Fruit fly (Drosophila melanogaster) whole organism, embryonic: ENCODE data around the gene Nsun5.

ENCODE experiments used
- Bgb ChIP-seq: fragments of 200-800 bp; sonication (Bioruptor generic); IDR thresholded peaks from 2 replicates; pipeline ENCODE4 v1.3.6; 2022; ENCODE audit warnings: missing biosample characterization, missing genetic modification characterization; ENCODE audit not compliant: partially characterized antibody
- CG10267 ChIP-seq: fragments of 200-800 bp; sonication (Bioruptor generic); optimal IDR thresholded peaks from 2 replicates; lab custom pipeline; 2018; ENCODE audit warnings: missing biosample characterization, mild to moderate bottlenecking, missing genetic modification characterization, moderate library complexity
- CG12155 ChIP-seq: fragments of 200-800 bp; sonication (Bioruptor generic); optimal IDR thresholded peaks from 3 replicates; lab custom pipeline; 2016; ENCODE audit warnings: missing biosample characterization, missing genetic modification characterization
- CG12236 ChIP-seq: fragments of 200-800 bp; sonication (Bioruptor generic); optimal IDR thresholded peaks from 2 replicates; lab custom pipeline; 2016; ENCODE audit warnings: missing biosample characterization, missing genetic modification characterization
- CG13775 ChIP-seq: fragments of 200-800 bp; sonication (Bioruptor generic); optimal IDR thresholded peaks from 3 replicates; lab custom pipeline; 2017; ENCODE audit warnings: missing biosample characterization, mild to moderate bottlenecking, missing genetic modification characterization
- CG15601 ChIP-seq: fragments of 200-800 bp; sonication (Bioruptor generic); optimal IDR thresholded peaks from 3 replicates; lab custom pipeline; 2019; ENCODE audit warnings: missing biosample characterization, mild to moderate bottlenecking, missing genetic modification characterization, moderate library complexity
- CG2129 ChIP-seq: fragments of 200-800 bp; sonication (Bioruptor generic); IDR thresholded peaks from 2 replicates; pipeline ENCODE4 v1.3.6; 2022; ENCODE audit warnings: missing biosample characterization, missing genetic modification characterization; ENCODE audit not compliant: partially characterized antibody
- CG31224 ChIP-seq: fragments of 200-800 bp; sonication (Bioruptor generic); IDR thresholded peaks from 2 replicates; pipeline ENCODE4 v1.3.6; 2022; ENCODE audit warnings: missing biosample characterization, missing genetic modification characterization
- CG3838 ChIP-seq: fragments of 200-800 bp; sonication (Bioruptor generic); optimal IDR thresholded peaks from 3 replicates; lab custom pipeline; 2016; ENCODE audit warnings: missing biosample characterization, missing genetic modification characterization
- CG6689 ChIP-seq: fragments of 200-800 bp; sonication (Bioruptor generic); IDR thresholded peaks from 2 replicates; pipeline ENCODE4 v1.3.6; 2022; ENCODE audit warnings: missing biosample characterization, missing genetic modification characterization
- CG7556 ChIP-seq: fragments of 200-800 bp; sonication (Bioruptor generic); optimal IDR thresholded peaks from 2 replicates; lab custom pipeline; 2017; ENCODE audit warnings: missing biosample characterization, mild to moderate bottlenecking, missing genetic modification characterization
- CG7745 ChIP-seq: fragments of 200-800 bp; sonication (Bioruptor generic); optimal IDR thresholded peaks from 2 replicates; lab custom pipeline; 2018; ENCODE audit warnings: missing biosample characterization, mild to moderate bottlenecking, missing genetic modification characterization, moderate library complexity
- CG7839 ChIP-seq: fragments of 200-800 bp; sonication (Bioruptor generic); optimal IDR thresholded peaks from 3 replicates; lab custom pipeline; 2018; ENCODE audit warnings: missing biosample characterization, mild to moderate bottlenecking, missing genetic modification characterization, moderate library complexity
- Dek ChIP-seq: fragments of 200-800 bp; sonication (Bioruptor generic); optimal IDR thresholded peaks from 3 replicates; lab custom pipeline; 2019; ENCODE audit warnings: missing biosample characterization, mild to moderate bottlenecking, missing genetic modification characterization, moderate library complexity
- Doc2 ChIP-seq: fragments of 200-800 bp; sonication (Bioruptor generic); IDR thresholded peaks from 2 replicates; pipeline ENCODE4 v1.3.6; 2022; ENCODE audit warnings: missing biosample characterization, missing genetic modification characterization
- Eip74EF ChIP-seq, 2 experiments: fragments of 200-800 bp in 1 of 2; fragments of >200 bp in 1 of 2; sonication (Bioruptor generic) in 1 of 2; optimal IDR thresholded peaks; 2 replicates each; lab custom pipeline; 2017 to 2019; ENCODE audit warnings: missing biosample characterization in 2 of 2, missing genetic modification characterization in 2 of 2, mild to moderate bottlenecking in 1 of 2, moderate library complexity in 1 of 2
- Fer1 ChIP-seq: fragments of 200-800 bp; sonication (Bioruptor generic); optimal IDR thresholded peaks from 2 replicates; lab custom pipeline; 2017; ENCODE audit warnings: missing biosample characterization, mild to moderate bottlenecking, missing genetic modification characterization
- Fer2 ChIP-seq: fragments of 200-800 bp; sonication (Bioruptor generic); optimal IDR thresholded peaks from 2 replicates; lab custom pipeline; 2018; ENCODE audit warnings: missing biosample characterization, mild to moderate bottlenecking, missing genetic modification characterization, moderate library complexity
- Hey ChIP-seq: fragments of 200-800 bp; sonication (Bioruptor generic); optimal IDR thresholded peaks from 3 replicates; lab custom pipeline; 2018; ENCODE audit warnings: missing biosample characterization, mild to moderate bottlenecking, missing genetic modification characterization
- HmgZ ChIP-seq: fragments of 200-800 bp; sonication (Bioruptor generic); optimal IDR thresholded peaks from 2 replicates; lab custom pipeline; 2018; ENCODE audit warnings: missing biosample characterization, mild to moderate bottlenecking, missing genetic modification characterization
- Hr3 ChIP-seq: fragments of 200-800 bp; sonication (Bioruptor generic); optimal IDR thresholded peaks from 3 replicates; lab custom pipeline; 2016; ENCODE audit warnings: missing biosample characterization, missing genetic modification characterization
- Lim3 ChIP-seq: fragments of 200-800 bp; sonication (Bioruptor generic); IDR thresholded peaks from 2 replicates; pipeline ENCODE4 v1.3.6; 2022; ENCODE audit warnings: missing biosample characterization, missing genetic modification characterization
- MESR4 ChIP-seq: fragments of 200-800 bp; sonication (Bioruptor generic); optimal IDR thresholded peaks from 2 replicates; lab custom pipeline; 2018; ENCODE audit warnings: missing biosample characterization, mild to moderate bottlenecking, missing genetic modification characterization, moderate library complexity
- Ptx1 ChIP-seq: fragments of 200-800 bp; sonication (Bioruptor generic); IDR thresholded peaks from 2 replicates; pipeline ENCODE4 v1.3.6; 2022; ENCODE audit warnings: missing biosample characterization, missing genetic modification characterization
- Xbp1 ChIP-seq: fragments of 200-800 bp; sonication (Bioruptor generic); optimal IDR thresholded peaks from 3 replicates; lab custom pipeline; 2016; ENCODE audit warnings: missing biosample characterization, mild to moderate bottlenecking, missing genetic modification characterization
- ara ChIP-seq: fragments of 200-800 bp; sonication (Bioruptor generic); IDR thresholded peaks from 2 replicates; pipeline ENCODE4 v1.3.6; 2022; ENCODE audit warnings: missing biosample characterization, missing genetic modification characterization
- bowl ChIP-seq: fragments of 200-800 bp; sonication (Bioruptor generic); IDR thresholded peaks from 2 replicates; pipeline ENCODE4 v1.3.6; 2022; ENCODE audit warnings: missing biosample characterization, missing genetic modification characterization
- cas ChIP-seq: fragments of 200-800 bp; sonication (Bioruptor generic); IDR thresholded peaks from 2 replicates; pipeline ENCODE4 v1.3.6; 2022; ENCODE audit warnings: missing biosample characterization, missing genetic modification characterization
- chif ChIP-seq, 2 experiments: fragments of 200-800 bp; sonication (Bioruptor generic); optimal IDR thresholded peaks; 3 replicates each; lab custom pipeline; 2016; ENCODE audit warnings: missing biosample characterization in 2 of 2, missing genetic modification characterization in 2 of 2
- chn ChIP-seq: fragments of 200-800 bp; sonication (Bioruptor generic); optimal IDR thresholded peaks from 2 replicates; lab custom pipeline; 2016; ENCODE audit warnings: missing biosample characterization, missing genetic modification characterization
- crp ChIP-seq, 2 experiments: fragments of 200-800 bp; sonication (Bioruptor generic); optimal IDR thresholded peaks; 2 replicates in 1 of 2; 3 replicates in 1 of 2; lab custom pipeline; 2017; ENCODE audit warnings: missing biosample characterization in 2 of 2, missing genetic modification characterization in 2 of 2, mild to moderate bottlenecking in 1 of 2, moderate library complexity in 1 of 2
- disco-r ChIP-seq: fragments of 200-800 bp; sonication (Bioruptor generic); optimal IDR thresholded peaks from 2 replicates; lab custom pipeline; 2016; ENCODE audit warnings: missing biosample characterization, missing genetic modification characterization
- dmrt11E ChIP-seq: fragments of 200-800 bp; sonication (Bioruptor generic); optimal IDR thresholded peaks from 3 replicates; lab custom pipeline; 2018; ENCODE audit warnings: missing biosample characterization, mild to moderate bottlenecking, missing genetic modification characterization, moderate library complexity
- gfzf ChIP-seq: fragments of 200-800 bp; sonication (Bioruptor generic); optimal IDR thresholded peaks from 2 replicates; lab custom pipeline; 2016; ENCODE audit warnings: missing biosample characterization, mild to moderate bottlenecking, missing genetic modification characterization, moderate library complexity
- gsb ChIP-seq: fragments of 200-800 bp; sonication (Bioruptor generic); IDR thresholded peaks from 2 replicates; pipeline ENCODE4 v1.3.6; 2022; ENCODE audit warnings: missing biosample characterization, missing genetic modification characterization
- gt ChIP-seq: fragments of 200-800 bp; sonication (Bioruptor generic); IDR thresholded peaks from 2 replicates; pipeline ENCODE4 v1.3.6; 2022; ENCODE audit warnings: missing biosample characterization, missing genetic modification characterization
- inv ChIP-seq: fragments of 200-800 bp; sonication (Bioruptor generic); IDR thresholded peaks from 2 replicates; pipeline ENCODE4 v1.3.6; 2022; ENCODE audit warnings: missing biosample characterization, missing genetic modification characterization; ENCODE audit not compliant: partially characterized antibody
- jing ChIP-seq: fragments of 200-800 bp; sonication (Bioruptor generic); optimal IDR thresholded peaks from 2 replicates; lab custom pipeline; 2018; ENCODE audit warnings: missing biosample characterization, mild to moderate bottlenecking, missing genetic modification characterization
- lilli ChIP-seq: fragments of 200-800 bp; sonication (Bioruptor generic); optimal IDR thresholded peaks from 3 replicates; lab custom pipeline; 2016; ENCODE audit warnings: missing biosample characterization, missing genetic modification characterization
- lmd ChIP-seq: fragments of 200-800 bp; sonication (Bioruptor generic); IDR thresholded peaks from 2 replicates; pipeline ENCODE4 v1.3.6; 2022; ENCODE audit warnings: missing biosample characterization, missing genetic modification characterization
- luna ChIP-seq: fragments of 200-800 bp; sonication (Bioruptor generic); optimal IDR thresholded peaks from 2 replicates; lab custom pipeline; 2016; ENCODE audit warnings: missing biosample characterization, missing genetic modification characterization
- mam ChIP-seq: fragments of 200-800 bp; sonication (Bioruptor generic); optimal IDR thresholded peaks from 3 replicates; lab custom pipeline; 2016; ENCODE audit warnings: missing biosample characterization, missing genetic modification characterization
- nau ChIP-seq: fragments of 200-800 bp; sonication (Bioruptor generic); optimal IDR thresholded peaks from 3 replicates; lab custom pipeline; 2017; ENCODE audit warnings: missing biosample characterization, mild to moderate bottlenecking, missing genetic modification characterization, missing genetic modification reagents
- nerfin-1 ChIP-seq: fragments of 200-800 bp; sonication (Bioruptor generic); optimal IDR thresholded peaks from 3 replicates; lab custom pipeline; 2019; ENCODE audit warnings: missing biosample characterization, mild to moderate bottlenecking, missing genetic modification characterization, moderate library complexity
- onecut ChIP-seq: fragments of 200-800 bp; sonication (Bioruptor generic); IDR thresholded peaks from 2 replicates; pipeline ENCODE4 v1.3.6; 2022; ENCODE audit warnings: missing biosample characterization, missing genetic modification characterization
- slou ChIP-seq: fragments of 200-800 bp; sonication (Bioruptor generic); optimal IDR thresholded peaks from 3 replicates; lab custom pipeline; 2016; ENCODE audit warnings: missing biosample characterization, missing genetic modification characterization
- sob ChIP-seq: fragments of 200-800 bp; sonication (Bioruptor generic); IDR thresholded peaks from 2 replicates; pipeline ENCODE4 v1.3.6; 2022; ENCODE audit warnings: missing biosample characterization, missing genetic modification characterization
- sr ChIP-seq: fragments of 200-800 bp; sonication (Bioruptor generic); IDR thresholded peaks from 3 replicates; pipeline ENCODE4 v1.3.6; 2022; ENCODE audit warnings: missing biosample characterization, missing genetic modification characterization
- tio ChIP-seq: fragments of 200-800 bp; sonication (Bioruptor generic); optimal IDR thresholded peaks from 2 replicates; lab custom pipeline; 2017; ENCODE audit warnings: missing biosample characterization, missing genetic modification characterization, inconsistent platforms
- toy ChIP-seq: fragments of 200-800 bp; sonication (Bioruptor generic); IDR thresholded peaks from 2 replicates; pipeline ENCODE4 v1.3.6; 2022; ENCODE audit warnings: missing biosample characterization, missing genetic modification characterization
- vnd ChIP-seq: fragments of 200-800 bp; sonication (Bioruptor generic); IDR thresholded peaks from 3 replicates; pipeline ENCODE4 v1.3.6; 2022; ENCODE audit warnings: missing biosample characterization, missing genetic modification characterization; ENCODE audit not compliant: partially characterized antibody

Nsun5 gene

DNA sequence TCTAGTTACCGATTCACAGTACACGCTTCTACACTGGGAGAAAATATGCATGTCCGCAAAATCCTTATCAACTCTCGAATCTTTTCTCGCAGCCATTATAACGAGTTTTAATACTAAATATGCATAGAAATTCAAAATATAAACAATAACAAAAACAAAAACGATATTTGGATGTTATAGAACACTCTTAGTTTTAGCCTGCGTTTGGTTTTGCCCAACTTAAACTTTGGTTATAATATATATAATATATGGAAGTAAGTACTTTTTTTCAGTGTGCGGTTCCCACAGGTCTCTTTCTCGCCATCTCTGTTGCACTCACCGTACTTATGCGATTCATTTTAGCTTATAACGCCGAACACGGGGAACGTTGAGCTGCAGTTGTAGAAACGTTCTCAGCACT lies 49.7 kb upstream of the Nsun5 start, which contains the start of gene cry (continued):
- no peak for TF ChIP-seq disco-r
- TF ChIP-seq CG3838 (GFP tag; lab: Kevin White, UChicago), result no peak
- TF ChIP-seq CG6689 (GFP tag; lab: Robert Waterston, UW), result peak; percentile 56; the same call in 1 of the 2 replicates
- TF ChIP-seq CG7556 (GFP tag; lab: Kevin White, UChicago), result no peak
- no peak for TF ChIP-seq HmgZ (tag; lab: Kevin White, UChicago)
- TF ChIP-seq CG10267, result peak; percentile 53
- TF ChIP-seq luna (GFP tag; lab: Kevin White, UChicago), result no peak
- peak; percentile 75 for TF ChIP-seq dmrt11E
- no peak for TF ChIP-seq Ptx1 (GFP tag; lab: Robert Waterston, UW)
- TF ChIP-seq lilli, result no peak
- TF ChIP-seq CG7839, result peak; percentile 80
- TF ChIP-seq inv (GFP tag; lab: Robert Waterston, UW), result no peak
- no peak for TF ChIP-seq Eip74EF (GFP tag; optimal IDR thresholded peaks at IDR 0.05; lab: Kevin White, UChicago)
- TF ChIP-seq gfzf (GFP tag; lab: Kevin White, UChicago), result no peak
- no peak for TF ChIP-seq onecut (GFP tag; lab: Robert Waterston, UW)
- TF ChIP-seq jing, result peak; percentile 25
- no peak for TF ChIP-seq cas (GFP tag; lab: Robert Waterston, UW)
- no peak for TF ChIP-seq Bgb (GFP tag; lab: Robert Waterston, UW)
- TF ChIP-seq CG31224 (GFP tag; lab: Robert Waterston, UW), result no peak
- no peak for TF ChIP-seq gt
- no peak for TF ChIP-seq nau (GFP tag; lab: Kevin White, UChicago)
- peak; percentile 62 for TF ChIP-seq Hr3 (GFP tag; lab: Kevin White, UChicago)
- TF ChIP-seq bowl (GFP tag; lab: Robert Waterston, UW), result no peak
- TF ChIP-seq Xbp1 (GFP tag; lab: Kevin White, UChicago), result peak; percentile 52
- no peak for TF ChIP-seq CG13775
- TF ChIP-seq chn (GFP tag; lab: Kevin White, UChicago), result peak; percentile 17
- TF ChIP-seq CG15601 (tag; lab: Kevin White, UChicago), result peak; percentile 55
- no peak for TF ChIP-seq slou (GFP tag; lab: Kevin White, UChicago)
- peak; percentile 63 for TF ChIP-seq tio
- TF ChIP-seq toy (GFP tag; lab: Robert Waterston, UW), result no peak
- TF ChIP-seq Fer1 (GFP tag; lab: Kevin White, UChicago), result no peak
- 0 out of 2 replicates have a peak, but pooled peaks have one; percentile 5 for TF ChIP-seq ara (GFP tag; lab: Robert Waterston, UW)
- no peak for TF ChIP-seq Lim3 (GFP tag; lab: Robert Waterston, UW)
- TF ChIP-seq CG7745 (tag; lab: Kevin White, UChicago), result no peak
- no peak for TF ChIP-seq nerfin-1 (tag; lab: Kevin White, UChicago)
- TF ChIP-seq sr (GFP tag; lab: Robert Waterston, UW), result no peak
- TF ChIP-seq chif (GFP tag; optimal IDR thresholded peaks at IDR 0.05; lab: Kevin White, UChicago), result peak in 1 of 2 experiments; percentile 16
- TF ChIP-seq CG12236 (GFP tag; lab: Kevin White, UChicago), result no peak
- TF ChIP-seq Dek (tag; lab: Kevin White, UChicago), result no peak
- no peak for TF ChIP-seq vnd (GFP tag; lab: Robert Waterston, UW)
- TF ChIP-seq mam (GFP tag; lab: Kevin White, UChicago), result no peak
- no peak for TF ChIP-seq Doc2 (GFP tag; lab: Robert Waterston, UW)
- no peak for TF ChIP-seq Hey (tag; lab: Kevin White, UChicago)
- TF ChIP-seq gsb, result no peak
- TF ChIP-seq CG12155 (GFP tag; lab: Kevin White, UChicago), result peak; percentile 5
- peak; percentile 65 for TF ChIP-seq lmd (GFP tag; lab: Robert Waterston, UW)
- TF ChIP-seq crp (GFP tag; optimal IDR thresholded peaks at IDR 0.05; lab: Kevin White, UChicago), result no peak
- no peak for TF ChIP-seq MESR4 (GFP tag; lab: Kevin White, UChicago)
- TF ChIP-seq Fer2 (tag; lab: Kevin White, UChicago), result no peak
- TF ChIP-seq CG2129 (GFP tag; lab: Robert Waterston, UW), result no peak
- no peak for TF ChIP-seq sob (GFP tag; lab: Robert Waterston, UW)
